Worm (Caenorhabditis elegans): ENCODE results near the gene ZC395.11.

DNA sequence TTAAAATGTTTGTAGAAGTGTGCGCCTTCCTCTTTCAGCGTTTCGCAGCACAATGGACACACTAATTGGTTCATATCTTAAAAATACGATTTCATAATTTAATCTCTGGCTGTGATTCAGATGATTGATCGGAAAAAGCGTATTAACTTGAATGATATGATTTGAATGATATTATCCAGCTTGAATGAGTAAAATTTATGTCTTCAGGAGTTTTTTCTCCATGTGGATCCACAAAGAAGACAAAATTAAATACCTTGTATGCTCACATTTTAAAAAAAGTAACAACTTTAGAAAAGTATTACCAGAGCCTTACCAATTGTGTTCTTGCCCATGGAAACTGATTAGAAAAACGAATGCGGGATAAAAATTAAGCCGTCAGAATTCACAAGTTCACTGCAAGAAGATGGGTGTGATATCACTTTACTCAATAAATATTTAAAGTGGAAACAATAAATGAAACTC lies 12.7 kb downstream of the ZC395.11 start, which contains the start of gene ztf-8:
- TF ChIP-seq elt-2 (tag; optimal IDR thresholded peaks at IDR 0.05) (peak; percentile 27), ztf-11 (tag; optimal IDR thresholded peaks at IDR 0.05) (no peak), jun-1 (tag; optimal IDR thresholded peaks at IDR 0.05) (no peak), ztf-4 (tag; optimal IDR thresholded peaks at IDR 0.05) (no peak), snpc-4 (tag; optimal IDR thresholded peaks at IDR 0.05) (no peak), elt-3 (tag; optimal IDR thresholded peaks at IDR 0.05) (no peak), nhr-23 (tag; optimal IDR thresholded peaks at IDR 0.05) (no peak)

Data from whole organism, L3 larva.